Fruit fly (Drosophila melanogaster) whole organism, prepupa: ENCODE measurements around the gene SrpRalpha.

Source experiments
- CG10631 ChIP-seq: fragments of 200-800 bp; sonication (Bioruptor generic); optimal IDR thresholded peaks from 2 replicates; lab custom pipeline; 2016; ENCODE audit warnings: missing biosample characterization, missing genetic modification characterization
- CG10669 ChIP-seq: fragments of 200-800 bp; sonication (Bioruptor generic); optimal IDR thresholded peaks from 3 replicates; lab custom pipeline; 2018; ENCODE audit warnings: missing biosample characterization, mild to moderate bottlenecking, missing genetic modification characterization, moderate library complexity
- CG11294 ChIP-seq: fragments of 200-800 bp; sonication (Bioruptor generic); IDR thresholded peaks from 2 replicates; pipeline ENCODE4 v1.3.6; 2022; ENCODE audit warnings: missing biosample characterization, missing genetic modification characterization
- CG11762 ChIP-seq: fragments of 200-800 bp; sonication (Bioruptor generic); optimal IDR thresholded peaks from 3 replicates; lab custom pipeline; 2016; ENCODE audit warnings: missing biosample characterization, missing genetic modification characterization; ENCODE audit not compliant: insufficient read depth
- CG11902 ChIP-seq: fragments of 200-800 bp; sonication (Bioruptor generic); optimal IDR thresholded peaks from 3 replicates; lab custom pipeline; 2016; ENCODE audit warnings: missing biosample characterization, missing genetic modification characterization
- CG1621 ChIP-seq: fragments of 200-800 bp; sonication (Bioruptor generic); optimal IDR thresholded peaks from 3 replicates; lab custom pipeline; 2018; ENCODE audit warnings: missing biosample characterization, mild to moderate bottlenecking, missing genetic modification characterization
- CG16779 ChIP-seq: fragments of 200-800 bp; sonication (Bioruptor generic); optimal IDR thresholded peaks from 3 replicates; lab custom pipeline; 2017; ENCODE audit warnings: missing biosample characterization, mild to moderate bottlenecking, missing genetic modification characterization
- CG31627 ChIP-seq: fragments of 200-800 bp; sonication (Bioruptor generic); optimal IDR thresholded peaks from 3 replicates; lab custom pipeline; 2016; ENCODE audit warnings: missing biosample characterization, missing genetic modification characterization
- CG3919 ChIP-seq: fragments of 200-800 bp; sonication (Bioruptor generic); optimal IDR thresholded peaks from 3 replicates; lab custom pipeline; 2016; ENCODE audit warnings: missing biosample characterization, missing genetic modification characterization
- CG4318 ChIP-seq: fragments of 200-800 bp; sonication (Bioruptor generic); optimal IDR thresholded peaks from 3 replicates; lab custom pipeline; 2017; ENCODE audit warnings: missing biosample characterization, mild to moderate bottlenecking, missing genetic modification characterization
- CG6163 ChIP-seq: fragments of 200-800 bp; sonication (Bioruptor generic); IDR thresholded peaks from 3 replicates; pipeline ENCODE4 v1.3.6; 2022; ENCODE audit warnings: missing biosample characterization, missing genetic modification characterization
- CG6792 ChIP-seq: fragments of 200-800 bp; sonication (Bioruptor generic); optimal IDR thresholded peaks from 3 replicates; lab custom pipeline; 2016; ENCODE audit warnings: missing biosample characterization, missing genetic modification characterization
- CG6808 ChIP-seq: fragments of 200-800 bp; sonication (Bioruptor generic); optimal IDR thresholded peaks from 3 replicates; lab custom pipeline; 2017; ENCODE audit warnings: missing biosample characterization, missing genetic modification characterization, mild to moderate bottlenecking, moderate library complexity, missing genetic modification reagents
- CG6854 ChIP-seq: fragments of 200-800 bp; sonication (Bioruptor generic); optimal IDR thresholded peaks from 2 replicates; lab custom pipeline; 2017; ENCODE audit warnings: missing biosample characterization, mild to moderate bottlenecking, missing genetic modification characterization
- CG7368 ChIP-seq: fragments of 200-800 bp; sonication (Bioruptor generic); optimal IDR thresholded peaks from 3 replicates; lab custom pipeline; 2016; ENCODE audit warnings: missing biosample characterization, missing genetic modification characterization
- CG8119 ChIP-seq: fragments of 200-800 bp; sonication (Bioruptor generic); IDR thresholded peaks from 3 replicates; pipeline ENCODE4 v1.3.6; 2022; ENCODE audit warnings: missing biosample characterization, missing genetic modification characterization
- CG8319 ChIP-seq: fragments of 200-800 bp; sonication (Bioruptor generic); optimal IDR thresholded peaks from 3 replicates; lab custom pipeline; 2016; ENCODE audit warnings: missing biosample characterization, missing genetic modification characterization
- CG8632 ChIP-seq: fragments of 200-800 bp; sonication (Bioruptor generic); optimal IDR thresholded peaks from 3 replicates; lab custom pipeline; 2016; ENCODE audit warnings: missing biosample characterization, missing genetic modification characterization
- Eip75B ChIP-seq: fragments of 200-800 bp; sonication (Bioruptor generic); optimal IDR thresholded peaks from 3 replicates; lab custom pipeline; 2016; ENCODE audit warnings: missing biosample characterization, missing genetic modification characterization
- Eip78C ChIP-seq: fragments of 200-800 bp; sonication (Bioruptor generic); peaks from one replicate; lab custom pipeline; 2016; ENCODE audit warnings: missing biosample characterization, missing genetic modification characterization
- Eip93F ChIP-seq: fragments of 200-800 bp; sonication (Bioruptor generic); optimal IDR thresholded peaks from 2 replicates; lab custom pipeline; 2016; ENCODE audit warnings: missing biosample characterization, mild to moderate bottlenecking, missing genetic modification characterization
- Ets21C ChIP-seq: fragments of 200-800 bp; sonication (Bioruptor generic); optimal IDR thresholded peaks from 3 replicates; lab custom pipeline; 2016; ENCODE audit warnings: missing biosample characterization, missing genetic modification characterization
- Hr38 ChIP-seq: sonication (Bioruptor generic); optimal IDR thresholded peaks from 2 replicates; lab custom pipeline; 2016; ENCODE audit warnings: missing biosample characterization, missing genetic modification characterization
- Hr4 ChIP-seq: fragments of 200-800 bp; sonication (Bioruptor generic); optimal IDR thresholded peaks from 3 replicates; lab custom pipeline; 2016; ENCODE audit warnings: missing biosample characterization, missing genetic modification characterization
- Lpt ChIP-seq: fragments of 200-800 bp; sonication (Bioruptor generic); optimal IDR thresholded peaks from 3 replicates; lab custom pipeline; 2016; ENCODE audit warnings: missing biosample characterization, missing genetic modification characterization
- Met ChIP-seq: fragments of 200-800 bp; sonication (Bioruptor generic); optimal IDR thresholded peaks from 3 replicates; lab custom pipeline; 2016; ENCODE audit warnings: missing biosample characterization, missing genetic modification characterization
- OdsH ChIP-seq: fragments of 200-800 bp; sonication (Bioruptor generic); optimal IDR thresholded peaks from 3 replicates; lab custom pipeline; 2016; ENCODE audit warnings: missing biosample characterization, missing genetic modification characterization
- Smox ChIP-seq: fragments of 200-800 bp; sonication (Bioruptor generic); optimal IDR thresholded peaks from 3 replicates; lab custom pipeline; 2016; ENCODE audit warnings: missing biosample characterization, missing genetic modification characterization
- Sox14 ChIP-seq: fragments of 200-800 bp; sonication (Bioruptor generic); optimal IDR thresholded peaks from 3 replicates; lab custom pipeline; 2016; ENCODE audit warnings: missing biosample characterization, missing genetic modification characterization
- achi ChIP-seq: fragments of 200-800 bp; sonication (Bioruptor generic); optimal IDR thresholded peaks from 3 replicates; lab custom pipeline; 2016; ENCODE audit warnings: missing biosample characterization, missing genetic modification characterization
- acj6 ChIP-seq: fragments of 200-800 bp; sonication (Bioruptor generic); optimal IDR thresholded peaks from 3 replicates; lab custom pipeline; 2016; ENCODE audit warnings: missing biosample characterization, missing genetic modification characterization
- cyc ChIP-seq: fragments of 200-800 bp; sonication (Bioruptor generic); optimal IDR thresholded peaks from 3 replicates; lab custom pipeline; 2016; ENCODE audit warnings: missing biosample characterization, missing genetic modification characterization
- dac ChIP-seq: fragments of 200-800 bp; sonication (Bioruptor generic); optimal IDR thresholded peaks from 2 replicates; lab custom pipeline; 2017; ENCODE audit warnings: missing biosample characterization, mild to moderate bottlenecking, missing genetic modification characterization
- eg ChIP-seq: fragments of 200-800 bp; sonication (Bioruptor generic); IDR thresholded peaks from 3 replicates; pipeline ENCODE4 v1.3.6; 2022; ENCODE audit warnings: missing biosample characterization, missing genetic modification characterization
- esn ChIP-seq: fragments of 200-800 bp; sonication (Bioruptor generic); optimal IDR thresholded peaks from 2 replicates; lab custom pipeline; 2016; ENCODE audit warnings: missing biosample characterization, mild to moderate bottlenecking, missing genetic modification characterization, moderate library complexity
- fd59A ChIP-seq: fragments of 200-800 bp; sonication (Bioruptor generic); optimal IDR thresholded peaks from 2 replicates; lab custom pipeline; 2017; ENCODE audit warnings: missing biosample characterization, mild to moderate bottlenecking, missing genetic modification characterization, missing genetic modification reagents
- fd85E ChIP-seq: fragments of 200-800 bp; sonication (Bioruptor generic); optimal IDR thresholded peaks from 3 replicates; lab custom pipeline; 2016; ENCODE audit warnings: missing biosample characterization, missing genetic modification characterization
- fkh ChIP-seq: fragments of 200-800 bp; sonication (Bioruptor generic); optimal IDR thresholded peaks from 3 replicates; lab custom pipeline; 2017; ENCODE audit warnings: missing biosample characterization, mild to moderate bottlenecking, missing genetic modification characterization, moderate library complexity
- lz ChIP-seq: fragments of 200-800 bp; sonication (Bioruptor generic); optimal IDR thresholded peaks from 3 replicates; lab custom pipeline; 2016; ENCODE audit warnings: missing biosample characterization, missing genetic modification characterization
- pdm3 ChIP-seq: fragments of 200-800 bp; sonication (Bioruptor generic); optimal IDR thresholded peaks from 3 replicates; lab custom pipeline; 2016; ENCODE audit warnings: missing biosample characterization, missing genetic modification characterization
- svp ChIP-seq: fragments of 200-800 bp; sonication (Bioruptor generic); peaks from one replicate; lab custom pipeline; 2016; ENCODE audit warnings: missing biosample characterization, missing genetic modification characterization
- topi ChIP-seq: fragments of 200-800 bp; sonication (Bioruptor generic); optimal IDR thresholded peaks from 3 replicates; lab custom pipeline; 2016; ENCODE audit warnings: missing biosample characterization, missing genetic modification characterization

Gene SrpRalpha

dm6 chrX:11088778-11089340 lies 40.0 kb downstream of the SrpRalpha start, which contains the start of gene Vago (continued):
- no peak for TF ChIP-seq achi (GFP tag; lab: Kevin White, UChicago)
- TF ChIP-seq Sox14 (GFP tag; lab: Kevin White, UChicago): no peak
- TF ChIP-seq CG6163: no peak
- TF ChIP-seq Hr4: peak; percentile 31
- TF ChIP-seq Eip93F (GFP tag; lab: Kevin White, UChicago): no peak
- TF ChIP-seq fkh: no peak
- TF ChIP-seq CG11294 (GFP tag; lab: Robert Waterston, UW): no peak
- peak; percentile 61 for TF ChIP-seq svp (GFP tag; lab: Kevin White, UChicago)
- TF ChIP-seq topi: peak; percentile 35
- TF ChIP-seq Lpt: no peak
- no peak for TF ChIP-seq CG16779 (tag; lab: Kevin White, UChicago)
- TF ChIP-seq CG11762 (GFP tag; lab: Kevin White, UChicago): no peak
- TF ChIP-seq esn: peak; percentile 48
- peak; percentile 8 for TF ChIP-seq cyc (GFP tag; lab: Kevin White, UChicago)
- TF ChIP-seq OdsH (GFP tag; lab: Kevin White, UChicago): no peak
- TF ChIP-seq Smox (GFP tag; lab: Kevin White, UChicago): peak; percentile 7
- no peak for TF ChIP-seq fd85E (GFP tag; lab: Kevin White, UChicago)
- TF ChIP-seq Eip75B (GFP tag; lab: Kevin White, UChicago): peak; percentile 2
- TF ChIP-seq CG6808 (GFP tag; lab: Kevin White, UChicago): peak; percentile 2
- no peak for TF ChIP-seq CG8119 (GFP tag; lab: Robert Waterston, UW)
- no peak for TF ChIP-seq CG10631
- no peak for TF ChIP-seq CG6792 (GFP tag; lab: Kevin White, UChicago)
- no peak for TF ChIP-seq CG8319 (GFP tag; lab: Kevin White, UChicago)
- TF ChIP-seq Met (GFP tag; lab: Kevin White, UChicago): peak; percentile 38
- TF ChIP-seq CG1621 (tag; lab: Kevin White, UChicago): no peak
- no peak for TF ChIP-seq Hr38
- no peak for TF ChIP-seq CG8632 (GFP tag; lab: Kevin White, UChicago)
- no peak for TF ChIP-seq dac (GFP tag; lab: Kevin White, UChicago)
- TF ChIP-seq CG11902 (GFP tag; lab: Kevin White, UChicago): no peak
- no peak for TF ChIP-seq CG3919 (GFP tag; lab: Kevin White, UChicago)
- TF ChIP-seq CG10669 (GFP tag; lab: Kevin White, UChicago): peak; percentile 12
- no peak for TF ChIP-seq CG31627 (GFP tag; lab: Kevin White, UChicago)
- no peak for TF ChIP-seq CG6854 (GFP tag; lab: Kevin White, UChicago)
- no peak for TF ChIP-seq acj6 (GFP tag; lab: Kevin White, UChicago)

- TF ChIP-seq Eip78C (GFP tag; lab: Kevin White, UChicago) (peak; percentile 64), eg (GFP tag; lab: Robert Waterston, UW) (0 out of 3 replicates have a peak, but pooled peaks have one; percentile 13), svp (GFP tag; lab: Kevin White, UChicago) (peak; percentile 45), achi (GFP tag; lab: Kevin White, UChicago) (peak; percentile 9), pdm3 (GFP tag; lab: Kevin White, UChicago) (no peak)
Measured at dm6 chrX:11087384-11087783, 41.5 kb downstream of the SrpRalpha start.

- TF ChIP-seq OdsH (GFP tag; lab: Kevin White, UChicago) (no peak), svp (GFP tag; lab: Kevin White, UChicago) (peak; percentile 39), CG7368 (GFP tag; lab: Kevin White, UChicago) (no peak), CG4318 (no peak), Hr4 (no peak), fd59A (GFP tag; lab: Kevin White, UChicago) (no peak), lz (GFP tag; lab: Kevin White, UChicago) (no peak), Ets21C (GFP tag; lab: Kevin White, UChicago) (no peak)
Measured at dm6 chrX:11086250-11086649, 42.6 kb downstream of the SrpRalpha start, which contains the start of gene sev. Gene sev, minus strand, starts transcription at chrX:11086299.
